Fruit fly (Drosophila melanogaster) whole organism, embryonic: ENCODE measurements around the gene GNBP3.

Experiments used
- CG10147 ChIP-seq: fragments of 200-800 bp; sonication (Bioruptor generic); optimal IDR thresholded peaks from 2 replicates; lab custom pipeline; 2019; ENCODE audit warnings: missing biosample characterization, mild to moderate bottlenecking, missing genetic modification characterization, moderate library complexity
- CG10366 ChIP-seq: fragments of 200-800 bp; sonication (Bioruptor generic); IDR thresholded peaks from 2 replicates; pipeline ENCODE4 v1.3.6; 2022; ENCODE audit warnings: missing biosample characterization, missing genetic modification characterization
- CG10543 ChIP-seq: fragments of 200-800 bp; sonication (Bioruptor generic); optimal IDR thresholded peaks from 3 replicates; lab custom pipeline; 2017; ENCODE audit warnings: missing biosample characterization, mild to moderate bottlenecking, missing genetic modification characterization, moderate library complexity
- CG12104 ChIP-seq: fragments of 200-800 bp; sonication (Bioruptor generic); optimal IDR thresholded peaks from 3 replicates; lab custom pipeline; 2016; ENCODE audit warnings: missing biosample characterization, missing genetic modification characterization
- CG14441 ChIP-seq: fragments of 200-800 bp; sonication (Bioruptor generic); IDR thresholded peaks from 2 replicates; pipeline ENCODE4 v1.3.6; 2022; ENCODE audit warnings: missing biosample characterization, missing genetic modification characterization
- CG1603 ChIP-seq: fragments of 200-800 bp; sonication (Bioruptor generic); optimal IDR thresholded peaks from 2 replicates; lab custom pipeline; 2019; ENCODE audit warnings: missing biosample characterization, mild to moderate bottlenecking, missing genetic modification characterization, moderate library complexity
- CG2120 ChIP-seq: fragments of 200-800 bp; sonication (Bioruptor generic); optimal IDR thresholded peaks from 3 replicates; lab custom pipeline; 2016; ENCODE audit warnings: missing biosample characterization, missing genetic modification characterization
- CG31441 ChIP-seq: fragments of 200-800 bp; sonication (Bioruptor generic); IDR thresholded peaks from 2 replicates; pipeline ENCODE4 v1.3.6; 2022; ENCODE audit warnings: missing biosample characterization, missing genetic modification characterization
- CG33557 ChIP-seq: fragments of 200-800 bp; sonication (Bioruptor generic); optimal IDR thresholded peaks from 2 replicates; lab custom pipeline; 2019; ENCODE audit warnings: missing biosample characterization, mild to moderate bottlenecking, missing genetic modification characterization, moderate library complexity
- CG3847 ChIP-seq: fragments of 200-800 bp; sonication (Bioruptor generic); IDR thresholded peaks from 2 replicates; pipeline ENCODE4 v1.3.6; 2022; ENCODE audit warnings: missing biosample characterization, missing genetic modification characterization
- CG5953 ChIP-seq: fragments of 200-800 bp; sonication (Bioruptor generic); IDR thresholded peaks from 2 replicates; pipeline ENCODE4 v1.3.6; 2022; ENCODE audit warnings: missing biosample characterization, missing genetic modification characterization
- CG6791 ChIP-seq: fragments of 200-800 bp; sonication (Bioruptor generic); IDR thresholded peaks from 3 replicates; pipeline ENCODE4 v1.3.6; 2022; ENCODE audit warnings: missing biosample characterization, missing genetic modification characterization; ENCODE audit not compliant: partially characterized antibody
- CG7556 ChIP-seq: fragments of 200-800 bp; sonication (Bioruptor generic); optimal IDR thresholded peaks from 2 replicates; lab custom pipeline; 2017; ENCODE audit warnings: missing biosample characterization, mild to moderate bottlenecking, missing genetic modification characterization
- CG7987 ChIP-seq: fragments of 200-800 bp; sonication (Bioruptor generic); optimal IDR thresholded peaks from 2 replicates; lab custom pipeline; 2018; ENCODE audit warnings: missing biosample characterization, mild to moderate bottlenecking, missing genetic modification characterization, moderate library complexity
- CG8944 ChIP-seq: fragments of 200-800 bp; sonication (Bioruptor generic); optimal IDR thresholded peaks from 3 replicates; lab custom pipeline; 2016; ENCODE audit warnings: missing biosample characterization, missing genetic modification characterization
- Dad ChIP-seq: fragments of 200-800 bp; sonication (Bioruptor generic); optimal IDR thresholded peaks from 3 replicates; lab custom pipeline; 2016; ENCODE audit warnings: missing biosample characterization, missing genetic modification characterization
- Deaf1 ChIP-seq: fragments of 200-800 bp; optimal IDR thresholded peaks from 3 replicates; lab custom pipeline; 2019; ENCODE audit warnings: missing biosample characterization, mild to moderate bottlenecking, missing genetic modification characterization, moderate library complexity
- Dek ChIP-seq: fragments of 200-800 bp; sonication (Bioruptor generic); optimal IDR thresholded peaks from 3 replicates; lab custom pipeline; 2019; ENCODE audit warnings: missing biosample characterization, mild to moderate bottlenecking, missing genetic modification characterization, moderate library complexity
- Dip3 ChIP-seq: fragments of 200-800 bp; sonication (Bioruptor generic); optimal IDR thresholded peaks from 3 replicates; lab custom pipeline; 2016; ENCODE audit warnings: missing biosample characterization, missing genetic modification characterization
- Doc2 ChIP-seq: fragments of 200-800 bp; sonication (Bioruptor generic); IDR thresholded peaks from 2 replicates; pipeline ENCODE4 v1.3.6; 2022; ENCODE audit warnings: missing biosample characterization, missing genetic modification characterization
- Drgx ChIP-seq: fragments of 200-800 bp; sonication (Bioruptor generic); IDR thresholded peaks from 2 replicates; pipeline ENCODE4 v1.3.6; 2022; ENCODE audit warnings: missing biosample characterization, missing genetic modification characterization
- ERR ChIP-seq: fragments of 200-800 bp; sonication (Bioruptor generic); optimal IDR thresholded peaks from 2 replicates; lab custom pipeline; 2016; ENCODE audit warnings: missing biosample characterization, missing genetic modification characterization
- Elba2 ChIP-seq: fragments of 200-800 bp; sonication (Bioruptor generic); optimal IDR thresholded peaks from 3 replicates; lab custom pipeline; 2016; ENCODE audit warnings: missing biosample characterization, missing genetic modification characterization
- HLH54F ChIP-seq: fragments of 200-800 bp; sonication (Bioruptor generic); optimal IDR thresholded peaks from 3 replicates; lab custom pipeline; 2016; ENCODE audit warnings: missing biosample characterization, missing genetic modification characterization
- Hmr ChIP-seq: fragments of 200-800 bp; sonication (Bioruptor generic); optimal IDR thresholded peaks from 3 replicates; lab custom pipeline; 2017; ENCODE audit warnings: mild to moderate bottlenecking, missing biosample characterization, missing genetic modification reagents, missing genetic modification characterization
- Hmx ChIP-seq: fragments of 200-800 bp; sonication (Bioruptor generic); optimal IDR thresholded peaks from 2 replicates; lab custom pipeline; 2016; ENCODE audit warnings: missing biosample characterization, missing genetic modification characterization
- Jarid2 ChIP-seq: fragments of 200-800 bp; sonication (Bioruptor generic); optimal IDR thresholded peaks from 3 replicates; lab custom pipeline; 2017; ENCODE audit warnings: mild to moderate bottlenecking, missing biosample characterization, missing genetic modification reagents, missing genetic modification characterization
- Lhr ChIP-seq: fragments of 200-800 bp; sonication (Bioruptor generic); optimal IDR thresholded peaks from 3 replicates; lab custom pipeline; 2017; ENCODE audit warnings: mild to moderate bottlenecking, missing biosample characterization, missing genetic modification reagents, missing genetic modification characterization
- MESR4 ChIP-seq: fragments of 200-800 bp; sonication (Bioruptor generic); optimal IDR thresholded peaks from 2 replicates; lab custom pipeline; 2018; ENCODE audit warnings: missing biosample characterization, mild to moderate bottlenecking, missing genetic modification characterization, moderate library complexity
- Max ChIP-seq: fragments of 200-800 bp; sonication (Bioruptor generic); optimal IDR thresholded peaks from 2 replicates; lab custom pipeline; 2016; ENCODE audit warnings: missing biosample characterization, mild to moderate bottlenecking, missing genetic modification characterization
- Scr ChIP-seq: fragments of 200-800 bp; sonication (Bioruptor generic); IDR thresholded peaks from 2 replicates; pipeline ENCODE4 v1.3.6; 2022; ENCODE audit warnings: missing biosample characterization, missing genetic modification characterization; ENCODE audit not compliant: partially characterized antibody
- Sin3A ChIP-seq: fragments of >200 bp; optimal IDR thresholded peaks from 2 replicates; lab custom pipeline; 2018
- Six4 ChIP-seq: fragments of 200-800 bp; sonication (Bioruptor generic); optimal IDR thresholded peaks from 2 replicates; lab custom pipeline; 2016; ENCODE audit warnings: missing biosample characterization, missing genetic modification characterization
- Sox102F ChIP-seq: fragments of 200-800 bp; sonication (Bioruptor generic); optimal IDR thresholded peaks from 2 replicates; lab custom pipeline; 2018; ENCODE audit warnings: missing biosample characterization, mild to moderate bottlenecking, missing genetic modification characterization, moderate library complexity
- ash1 ChIP-seq: fragments of 200-800 bp; sonication (Bioruptor generic); optimal IDR thresholded peaks from 2 replicates; lab custom pipeline; 2018; ENCODE audit warnings: missing biosample characterization, mild to moderate bottlenecking, missing genetic modification characterization
- crp ChIP-seq, 2 experiments: fragments of 200-800 bp; sonication (Bioruptor generic); optimal IDR thresholded peaks; 2 replicates in 1 of 2; 3 replicates in 1 of 2; lab custom pipeline; 2017; ENCODE audit warnings: missing biosample characterization in 2 of 2, missing genetic modification characterization in 2 of 2, mild to moderate bottlenecking in 1 of 2, moderate library complexity in 1 of 2
- gce ChIP-seq: fragments of 200-800 bp; sonication (Bioruptor generic); IDR thresholded peaks from 3 replicates; pipeline ENCODE4 v1.3.6; 2022; ENCODE audit warnings: missing biosample characterization, missing genetic modification characterization
- hth ChIP-seq: fragments of >200 bp; optimal IDR thresholded peaks from 2 replicates; lab custom pipeline; 2017; ENCODE audit warnings: inconsistent platforms
- lov ChIP-seq, 2 experiments: fragments of 200-800 bp in 1 of 2; fragments of >200 bp in 1 of 2; sonication (Bioruptor generic) in 1 of 2; IDR thresholded peaks in 1 of 2; optimal IDR thresholded peaks in 1 of 2; 2 replicates in 1 of 2; 3 replicates in 1 of 2; pipeline versions ENCODE4 v1.3.6 to Lab custom; 2017 to 2022; ENCODE audit warnings: missing biosample characterization in 1 of 2, missing genetic modification characterization in 1 of 2
- nmo ChIP-seq: fragments of 200-800 bp; sonication (Bioruptor generic); optimal IDR thresholded peaks from 2 replicates; lab custom pipeline; 2018; ENCODE audit warnings: missing biosample characterization, mild to moderate bottlenecking, missing genetic modification characterization, moderate library complexity
- otp ChIP-seq: fragments of 200-800 bp; sonication (Bioruptor generic); IDR thresholded peaks from 3 replicates; pipeline ENCODE4, ENCODE4 v1.3.6; 2022; ENCODE audit warnings: missing biosample characterization, missing genetic modification characterization
- phol ChIP-seq: fragments of 200-800 bp; sonication (Bioruptor generic); optimal IDR thresholded peaks from 3 replicates; lab custom pipeline; 2018; ENCODE audit warnings: missing biosample characterization, mild to moderate bottlenecking, missing genetic modification characterization, moderate library complexity
- row ChIP-seq: fragments of 200-800 bp; sonication (Bioruptor generic); IDR thresholded peaks from 3 replicates; pipeline ENCODE4 v1.3.6; 2022; ENCODE audit warnings: missing biosample characterization, missing genetic modification characterization
- salm ChIP-seq: fragments of 200-800 bp; sonication (Bioruptor generic); optimal IDR thresholded peaks from 2 replicates; lab custom pipeline; 2018; ENCODE audit warnings: missing biosample characterization, mild to moderate bottlenecking, missing genetic modification characterization
- sisA ChIP-seq: fragments of 200-800 bp; sonication (Bioruptor generic); IDR thresholded peaks from 2 replicates; pipeline ENCODE4 v1.3.6; 2022; ENCODE audit warnings: missing biosample characterization, missing genetic modification characterization
- sqz ChIP-seq: fragments of 200-800 bp; sonication (Bioruptor generic); optimal IDR thresholded peaks from 3 replicates; lab custom pipeline; 2018; ENCODE audit warnings: missing biosample characterization, mild to moderate bottlenecking, missing genetic modification characterization
- stc ChIP-seq: fragments of 200-800 bp; sonication (Bioruptor generic); IDR thresholded peaks from 2 replicates; pipeline ENCODE4 v1.3.6; 2022; ENCODE audit warnings: missing biosample characterization, missing genetic modification characterization
- twi ChIP-seq: fragments of 200-800 bp; optimal IDR thresholded peaks from 2 replicates; lab custom pipeline; 2019; ENCODE audit warnings: missing biosample characterization, mild to moderate bottlenecking, missing genetic modification characterization, moderate library complexity
- tx ChIP-seq: fragments of 200-800 bp; sonication (Bioruptor generic); optimal IDR thresholded peaks from 2 replicates; lab custom pipeline; 2016; ENCODE audit warnings: missing biosample characterization, missing genetic modification characterization
- vnd ChIP-seq: fragments of 200-800 bp; sonication (Bioruptor generic); IDR thresholded peaks from 3 replicates; pipeline ENCODE4 v1.3.6; 2022; ENCODE audit warnings: missing biosample characterization, missing genetic modification characterization; ENCODE audit not compliant: partially characterized antibody
- vvl ChIP-seq: fragments of 200-800 bp; sonication (Bioruptor generic); IDR thresholded peaks from 2 replicates; pipeline ENCODE4 v1.3.6; 2022; ENCODE audit warnings: missing biosample characterization, missing genetic modification characterization

The GNBP3 gene

dm6 chr3L:8920710-8921109 is 34.1 kb upstream of the GNBP3 start (continued):
- TF ChIP-seq Lhr (GFP tag; lab: Kevin White, UChicago): no peak
- peak; percentile 40 for TF ChIP-seq Max
- peak; percentile 46 for TF ChIP-seq Dad (GFP tag; lab: Kevin White, UChicago)
- TF ChIP-seq vvl (GFP tag; lab: Robert Waterston, UW): peak; percentile 77
- TF ChIP-seq vnd (GFP tag; lab: Robert Waterston, UW): no peak
- peak; percentile 70 for TF ChIP-seq CG10366 (GFP tag; lab: Robert Waterston, UW)
- no peak for TF ChIP-seq CG33557 (GFP tag; lab: Kevin White, UChicago)
- peak; percentile 61 for TF ChIP-seq nmo (GFP tag; lab: Kevin White, UChicago)
- TF ChIP-seq lov (optimal IDR thresholded peaks at IDR 0.05; lab: Kevin White, UChicago): no peak
- TF ChIP-seq lov (GFP tag; IDR thresholded peaks at IDR 0.05; lab: Robert Waterston, UW): 0 out of 3 replicates have a peak, but pooled peaks have one; percentile 50
- peak; percentile 87 for TF ChIP-seq CG1603 (tag; lab: Kevin White, UChicago)
- peak; percentile 94 for TF ChIP-seq Drgx (GFP tag; lab: Robert Waterston, UW)
- TF ChIP-seq stc: peak; percentile 78
- TF ChIP-seq CG2120 (GFP tag; lab: Kevin White, UChicago): peak; percentile 70
- TF ChIP-seq HLH54F (GFP tag; lab: Kevin White, UChicago): peak; percentile 44
- TF ChIP-seq Scr (GFP tag; lab: Robert Waterston, UW): no peak
- TF ChIP-seq otp: peak; percentile 51; the same call in 2 of the 3 replicates
- no peak for TF ChIP-seq sqz (GFP tag; lab: Kevin White, UChicago)
- TF ChIP-seq CG5953 (GFP tag; lab: Robert Waterston, UW): 0 out of 2 replicates have a peak, but pooled peaks have one; percentile 26
- TF ChIP-seq CG14441: peak; percentile 71
- TF ChIP-seq Doc2 (GFP tag; lab: Robert Waterston, UW): no peak
- no peak for TF ChIP-seq CG7987 (GFP tag; lab: Kevin White, UChicago)
- peak; percentile 64 for TF ChIP-seq Dip3
- TF ChIP-seq Hmr (GFP tag; lab: Kevin White, UChicago): peak; percentile 49
- TF ChIP-seq Elba2 (GFP tag; lab: Kevin White, UChicago): no peak
- TF ChIP-seq Deaf1: peak; percentile 18
- TF ChIP-seq CG7556 (GFP tag; lab: Kevin White, UChicago): peak; percentile 52
- peak; percentile 66; the same call in 1 of the 3 replicates for TF ChIP-seq gce (GFP tag; lab: Robert Waterston, UW)
- no peak for TF ChIP-seq Hmx
- peak; percentile 74 for TF ChIP-seq CG10147 (GFP tag; lab: Kevin White, UChicago)
- TF ChIP-seq twi (tag; lab: Kevin White, UChicago): no peak
- TF ChIP-seq tx (GFP tag; lab: Kevin White, UChicago): no peak
- no peak for TF ChIP-seq hth (lab: Kevin White, UChicago)
- TF ChIP-seq salm: peak; percentile 57
- no peak for TF ChIP-seq MESR4
- no peak for TF ChIP-seq Six4
- no peak for TF ChIP-seq Sin3A (lab: Kevin White, UChicago)
- no peak for TF ChIP-seq crp (GFP tag; optimal IDR thresholded peaks at IDR 0.05; lab: Kevin White, UChicago)
- peak; percentile 74 for TF ChIP-seq sisA (GFP tag; lab: Robert Waterston, UW)
- peak; percentile 56 for TF ChIP-seq Dek
- no peak; the same call in 1 of the 2 replicates for TF ChIP-seq CG3847
- TF ChIP-seq CG12104: peak; percentile 4
- peak; percentile 85 for TF ChIP-seq Sox102F (GFP tag; lab: Kevin White, UChicago)
- TF ChIP-seq CG8944 (GFP tag; lab: Kevin White, UChicago): no peak
- no peak for TF ChIP-seq ERR (GFP tag; lab: Kevin White, UChicago)
- TF ChIP-seq Jarid2 (GFP tag; lab: Kevin White, UChicago): no peak
- TF ChIP-seq CG6791 (GFP tag; lab: Robert Waterston, UW): no peak
- TF ChIP-seq CG31441 (GFP tag; lab: Robert Waterston, UW): peak; percentile 78
- peak; percentile 60 for TF ChIP-seq row (GFP tag; lab: Robert Waterston, UW)
- no peak for TF ChIP-seq CG10543 (GFP tag; lab: Kevin White, UChicago)
- TF ChIP-seq ash1 (GFP tag; lab: Kevin White, UChicago): no peak
- peak; percentile 68 for TF ChIP-seq phol (tag; lab: Kevin White, UChicago)
